Fruit fly (Drosophila melanogaster) whole organism, embryonic: ENCODE data around the gene CG15742.

ENCODE experiments used
- Aef1 ChIP-seq: fragments of 200-800 bp; sonication (Bioruptor generic); IDR thresholded peaks from 3 replicates; pipeline ENCODE4 v1.3.6; 2022; ENCODE audit warnings: missing biosample characterization, missing genetic modification characterization
- Asciz ChIP-seq: fragments of 200-800 bp; sonication (Bioruptor generic); optimal IDR thresholded peaks from 2 replicates; lab custom pipeline; 2017; ENCODE audit warnings: missing biosample characterization, mild to moderate bottlenecking, missing genetic modification characterization, missing genetic modification reagents
- Atf3 ChIP-seq: fragments of 200-800 bp; sonication (Bioruptor generic); optimal IDR thresholded peaks from 3 replicates; lab custom pipeline; 2016; ENCODE audit warnings: missing biosample characterization, missing genetic modification characterization
- CG12071 ChIP-seq: fragments of 200-800 bp; sonication (Bioruptor generic); optimal IDR thresholded peaks from 3 replicates; lab custom pipeline; 2018; ENCODE audit warnings: missing biosample characterization, mild to moderate bottlenecking, missing genetic modification characterization
- CG12942 ChIP-seq: fragments of 200-800 bp; sonication (Bioruptor generic); optimal IDR thresholded peaks from 3 replicates; lab custom pipeline; 2016; ENCODE audit warnings: missing biosample characterization, missing genetic modification characterization
- CG13775 ChIP-seq: fragments of 200-800 bp; sonication (Bioruptor generic); optimal IDR thresholded peaks from 3 replicates; lab custom pipeline; 2017; ENCODE audit warnings: missing biosample characterization, mild to moderate bottlenecking, missing genetic modification characterization
- CG15073 ChIP-seq: fragments of 200-800 bp; sonication (Bioruptor generic); optimal IDR thresholded peaks from 2 replicates; lab custom pipeline; 2016; ENCODE audit warnings: missing biosample characterization, missing genetic modification characterization
- CG1603 ChIP-seq: fragments of 200-800 bp; sonication (Bioruptor generic); optimal IDR thresholded peaks from 2 replicates; lab custom pipeline; 2019; ENCODE audit warnings: missing biosample characterization, mild to moderate bottlenecking, missing genetic modification characterization, moderate library complexity
- CG16813 ChIP-seq: fragments of 200-800 bp; sonication (Bioruptor generic); IDR thresholded peaks from 3 replicates; pipeline ENCODE4 v1.3.6; 2022; ENCODE audit warnings: missing biosample characterization, missing genetic modification characterization; ENCODE audit not compliant: partially characterized antibody
- CG17568 ChIP-seq: fragments of 200-800 bp; sonication (Bioruptor generic); optimal IDR thresholded peaks from 2 replicates; lab custom pipeline; 2018; ENCODE audit warnings: missing biosample characterization, mild to moderate bottlenecking, missing genetic modification characterization, moderate library complexity
- CG17829 ChIP-seq: fragments of 200-800 bp; optimal IDR thresholded peaks from 2 replicates; lab custom pipeline; 2019; ENCODE audit warnings: missing biosample characterization, mild to moderate bottlenecking, missing genetic modification characterization, moderate library complexity
- CG2120 ChIP-seq: fragments of 200-800 bp; sonication (Bioruptor generic); optimal IDR thresholded peaks from 3 replicates; lab custom pipeline; 2016; ENCODE audit warnings: missing biosample characterization, missing genetic modification characterization
- CG32532 ChIP-seq: fragments of 200-800 bp; sonication (Bioruptor generic); IDR thresholded peaks from 2 replicates; pipeline ENCODE4 v1.3.6; 2022; ENCODE audit warnings: missing biosample characterization, missing genetic modification characterization
- CG6272 ChIP-seq: fragments of 200-800 bp; sonication (Bioruptor generic); IDR thresholded peaks from 2 replicates; pipeline ENCODE4 v1.3.6; 2022; ENCODE audit warnings: missing biosample characterization, missing genetic modification characterization
- CG8089 ChIP-seq: fragments of 200-800 bp; sonication (Bioruptor generic); optimal IDR thresholded peaks from 3 replicates; lab custom pipeline; 2016; ENCODE audit warnings: missing biosample characterization, missing genetic modification characterization
- CG8290 ChIP-seq, 3 experiments: fragments of 200-800 bp; sonication (Bioruptor generic); optimal IDR thresholded peaks; 2 replicates each; lab custom pipeline; 2016 to 2019; ENCODE audit warnings: missing biosample characterization in 3 of 3, missing genetic modification characterization in 3 of 3, mild to moderate bottlenecking in 2 of 3, moderate library complexity in 1 of 3
- CG9609 ChIP-seq: fragments of 200-800 bp; sonication (Bioruptor generic); optimal IDR thresholded peaks from 3 replicates; lab custom pipeline; 2016; ENCODE audit warnings: missing biosample characterization, missing genetic modification characterization
- CkIIα-i1 ChIP-seq: fragments of 200-800 bp; sonication (Bioruptor generic); IDR thresholded peaks from 2 replicates; pipeline ENCODE4 v1.3.6; 2022; ENCODE audit warnings: missing biosample characterization, missing genetic modification characterization
- CoRest ChIP-seq: fragments of 200-800 bp; sonication (Bioruptor generic); optimal IDR thresholded peaks from 3 replicates; lab custom pipeline; 2018; ENCODE audit warnings: missing biosample characterization, mild to moderate bottlenecking, missing genetic modification characterization, moderate library complexity
- E2f1 ChIP-seq: fragments of 200-800 bp; sonication (Bioruptor generic); IDR thresholded peaks from 2 replicates; pipeline ENCODE4 v1.3.6; 2022; ENCODE audit warnings: missing biosample characterization, missing genetic modification characterization
- Eip74EF ChIP-seq, 2 experiments: fragments of 200-800 bp in 1 of 2; fragments of >200 bp in 1 of 2; sonication (Bioruptor generic) in 1 of 2; optimal IDR thresholded peaks; 2 replicates each; lab custom pipeline; 2017 to 2019; ENCODE audit warnings: missing biosample characterization in 2 of 2, missing genetic modification characterization in 2 of 2, mild to moderate bottlenecking in 1 of 2, moderate library complexity in 1 of 2
- Fer2 ChIP-seq: fragments of 200-800 bp; sonication (Bioruptor generic); optimal IDR thresholded peaks from 2 replicates; lab custom pipeline; 2018; ENCODE audit warnings: missing biosample characterization, mild to moderate bottlenecking, missing genetic modification characterization, moderate library complexity
- Gsc ChIP-seq: fragments of 200-800 bp; sonication (Bioruptor generic); IDR thresholded peaks from 2 replicates; pipeline ENCODE4 v1.3.6; 2022; ENCODE audit warnings: missing biosample characterization, missing genetic modification characterization
- HHEX ChIP-seq: fragments of 200-800 bp; sonication (Bioruptor generic); optimal IDR thresholded peaks from 3 replicates; lab custom pipeline; 2017; ENCODE audit warnings: missing biosample characterization, mild to moderate bottlenecking, missing genetic modification characterization, missing genetic modification reagents
- NC2α ChIP-seq: fragments of 200-800 bp; sonication (Bioruptor generic); optimal IDR thresholded peaks from 2 replicates; lab custom pipeline; 2016; ENCODE audit warnings: missing biosample characterization, missing genetic modification characterization
- Opbp ChIP-seq: fragments of 200-800 bp; sonication (Bioruptor generic); IDR thresholded peaks from 3 replicates; pipeline ENCODE4 v1.3.6; 2022; ENCODE audit warnings: missing biosample characterization, missing genetic modification characterization; ENCODE audit not compliant: partially characterized antibody
- Ravus ChIP-seq: fragments of 200-800 bp; sonication (Bioruptor generic); IDR thresholded peaks from 2 replicates; pipeline ENCODE4 v1.3.6; 2022; ENCODE audit warnings: missing biosample characterization, missing genetic modification characterization
- Rfx ChIP-seq: fragments of 200-800 bp; sonication (Bioruptor generic); IDR thresholded peaks from 2 replicates; pipeline ENCODE4 v1.3.6; 2022; ENCODE audit warnings: missing biosample characterization, missing genetic modification characterization
- Sin3A ChIP-seq: fragments of >200 bp; optimal IDR thresholded peaks from 2 replicates; lab custom pipeline; 2018
- Ssrp ChIP-seq: fragments of 200-800 bp; sonication (Bioruptor generic); optimal IDR thresholded peaks from 2 replicates; lab custom pipeline; 2018; ENCODE audit warnings: missing biosample characterization, mild to moderate bottlenecking, missing genetic modification characterization, moderate library complexity
- Xbp1 ChIP-seq: fragments of 200-800 bp; sonication (Bioruptor generic); optimal IDR thresholded peaks from 3 replicates; lab custom pipeline; 2016; ENCODE audit warnings: missing biosample characterization, mild to moderate bottlenecking, missing genetic modification characterization
- YL-1 ChIP-seq: fragments of 200-800 bp; sonication (Bioruptor generic); optimal IDR thresholded peaks from 3 replicates; lab custom pipeline; 2017; ENCODE audit warnings: missing biosample characterization, mild to moderate bottlenecking, missing genetic modification characterization
- ara ChIP-seq: fragments of 200-800 bp; sonication (Bioruptor generic); IDR thresholded peaks from 2 replicates; pipeline ENCODE4 v1.3.6; 2022; ENCODE audit warnings: missing biosample characterization, missing genetic modification characterization
- br ChIP-seq: fragments of >200 bp; optimal IDR thresholded peaks from 2 replicates; lab custom pipeline; 2017
- btn ChIP-seq: fragments of 200-800 bp; sonication (Bioruptor generic); optimal IDR thresholded peaks from 2 replicates; lab custom pipeline; 2016; ENCODE audit warnings: missing biosample characterization, missing genetic modification characterization
- cato ChIP-seq: fragments of 200-800 bp; sonication (Bioruptor generic); optimal IDR thresholded peaks from 2 replicates; lab custom pipeline; 2016; ENCODE audit warnings: missing biosample characterization, missing genetic modification characterization, borderline replicate concordance
- cg ChIP-seq: fragments of 200-800 bp; sonication (Bioruptor generic); optimal IDR thresholded peaks from 3 replicates; lab custom pipeline; 2019; ENCODE audit warnings: missing biosample characterization, mild to moderate bottlenecking, missing genetic modification characterization, moderate library complexity
- chinmo ChIP-seq: fragments of 200-800 bp; sonication (Bioruptor generic); IDR thresholded peaks from 4 replicates; pipeline ENCODE4 v1.3.6; 2022; ENCODE audit warnings: missing biosample characterization, missing genetic modification characterization; ENCODE audit not compliant: partially characterized antibody
- dmrt99B ChIP-seq: fragments of 200-800 bp; sonication (Bioruptor generic); optimal IDR thresholded peaks from 2 replicates; lab custom pipeline; 2018; ENCODE audit warnings: missing biosample characterization, mild to moderate bottlenecking, missing genetic modification characterization, moderate library complexity
- gce ChIP-seq: fragments of 200-800 bp; sonication (Bioruptor generic); IDR thresholded peaks from 3 replicates; pipeline ENCODE4 v1.3.6; 2022; ENCODE audit warnings: missing biosample characterization, missing genetic modification characterization
- hbn ChIP-seq: fragments of 200-800 bp; sonication (Bioruptor generic); IDR thresholded peaks from 2 replicates; pipeline ENCODE4 v1.3.6; 2022; ENCODE audit warnings: missing biosample characterization, missing genetic modification characterization; ENCODE audit not compliant: partially characterized antibody
- her ChIP-seq: fragments of 200-800 bp; sonication (Bioruptor generic); optimal IDR thresholded peaks from 2 replicates; lab custom pipeline; 2016; ENCODE audit warnings: missing biosample characterization, missing genetic modification characterization
- hth ChIP-seq: fragments of >200 bp; optimal IDR thresholded peaks from 2 replicates; lab custom pipeline; 2017; ENCODE audit warnings: inconsistent platforms
- nau ChIP-seq: fragments of 200-800 bp; sonication (Bioruptor generic); optimal IDR thresholded peaks from 3 replicates; lab custom pipeline; 2017; ENCODE audit warnings: missing biosample characterization, mild to moderate bottlenecking, missing genetic modification characterization, missing genetic modification reagents
- sens-2 ChIP-seq: fragments of 200-800 bp; sonication (Bioruptor generic); IDR thresholded peaks from 2 replicates; pipeline ENCODE4 v1.3.6; 2022; ENCODE audit warnings: missing biosample characterization, missing genetic modification characterization
- seq ChIP-seq: fragments of 200-800 bp; sonication (Bioruptor generic); IDR thresholded peaks from 2 replicates; pipeline ENCODE4 v1.3.6; 2022; ENCODE audit warnings: missing biosample characterization, missing genetic modification characterization
- sug ChIP-seq: fragments of 200-800 bp; optimal IDR thresholded peaks from 2 replicates; lab custom pipeline; 2019; ENCODE audit warnings: missing biosample characterization, mild to moderate bottlenecking, missing genetic modification characterization, moderate library complexity
- tgo ChIP-seq: fragments of 200-800 bp; sonication (Bioruptor generic); IDR thresholded peaks from 3 replicates; pipeline ENCODE4 v1.3.6; 2022; ENCODE audit warnings: missing biosample characterization, missing genetic modification characterization
- zf30C ChIP-seq: fragments of 200-800 bp; sonication (Bioruptor generic); optimal IDR thresholded peaks from 3 replicates; lab custom pipeline; 2018; ENCODE audit warnings: missing biosample characterization, mild to moderate bottlenecking, missing genetic modification characterization

The CG15742 gene

DNA sequence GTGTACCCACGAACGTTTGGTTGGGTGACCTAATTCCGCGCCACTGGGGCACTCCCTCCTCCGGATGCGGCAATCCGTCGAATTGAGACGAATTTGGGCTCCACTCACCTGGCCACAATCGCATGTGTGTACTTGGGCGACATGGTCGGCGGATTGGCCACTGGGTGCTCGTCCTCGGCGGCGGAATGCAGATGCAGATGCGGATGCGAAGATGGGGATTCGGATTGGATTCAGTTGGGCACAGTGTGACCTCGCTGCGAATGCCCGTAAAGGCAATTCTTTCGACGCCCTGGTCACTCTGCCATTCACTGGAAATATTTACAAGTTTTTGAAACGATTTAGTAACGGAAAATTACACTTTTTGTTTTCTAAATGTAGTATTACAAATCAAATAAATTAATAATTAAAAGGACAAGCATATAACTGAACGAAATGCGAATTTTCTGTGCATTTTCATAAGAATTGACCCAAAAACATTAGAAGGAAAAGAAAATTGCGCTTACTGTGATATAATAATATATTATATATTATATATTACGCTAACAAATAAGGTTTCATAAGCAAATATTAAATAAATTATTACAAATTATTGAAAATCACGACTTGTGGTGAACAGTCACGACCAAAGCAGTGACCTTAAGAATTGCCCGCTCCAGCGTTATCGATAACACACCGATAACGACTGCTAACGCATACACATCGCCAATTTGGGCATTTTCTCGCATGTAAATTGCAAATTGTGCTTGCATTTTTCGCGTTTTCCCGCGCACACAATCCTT, 38.3 kb upstream of the CG15742 start, which contains the start of gene CG1622 (continued):
- TF ChIP-seq Atf3 (GFP tag; lab: Kevin White, UChicago) (no peak), CG17829 (peak; percentile 9), Rfx (peak; percentile 81), Fer2 (tag; lab: Kevin White, UChicago) (no peak), zf30C (GFP tag; lab: Kevin White, UChicago) (no peak), cato (GFP tag; lab: Kevin White, UChicago) (no peak), sug (tag; lab: Kevin White, UChicago) (peak; percentile 51), CG9609 (GFP tag; lab: Kevin White, UChicago) (no peak), CG8089 (GFP tag; lab: Kevin White, UChicago) (no peak), CoRest (tag; lab: Kevin White, UChicago) (peak; percentile 66), tgo (GFP tag; lab: Robert Waterston, UW) (peak; percentile 33; the same call in 1 of the 3 replicates), cg (GFP tag; lab: Kevin White, UChicago) (no peak), NC2α (GFP tag; lab: Kevin White, UChicago) (no peak), Eip74EF (GFP tag; optimal IDR thresholded peaks at IDR 0.05; lab: Kevin White, UChicago) (no peak), CG15073 (no peak), Opbp (GFP tag; lab: Robert Waterston, UW) (0 out of 3 replicates have a peak, but pooled peaks have one; percentile 32), CG17568 (GFP tag; lab: Kevin White, UChicago) (no peak), btn (GFP tag; lab: Kevin White, UChicago) (no peak), CG12942 (GFP tag; lab: Kevin White, UChicago) (no peak), Sin3A (lab: Kevin White, UChicago) (no peak), CG32532 (GFP tag; lab: Robert Waterston, UW) (peak; percentile 65), dmrt99B (tag; lab: Kevin White, UChicago) (no peak), nau (GFP tag; lab: Kevin White, UChicago) (no peak), CG1603 (no peak), Gsc (GFP tag; lab: Robert Waterston, UW) (no peak), chinmo (GFP tag; lab: Robert Waterston, UW) (0 out of 4 replicates have a peak, but pooled peaks have one; percentile 31), CG12071 (GFP tag; lab: Kevin White, UChicago) (no peak), CkIIα-i1 (GFP tag; lab: Robert Waterston, UW) (no peak), gce (GFP tag; lab: Robert Waterston, UW) (no peak), YL-1 (GFP tag; lab: Kevin White, UChicago) (peak; percentile 16), CG6272 (GFP tag; lab: Robert Waterston, UW) (0 out of 2 replicates have a peak, but pooled peaks have one; percentile 21), Ssrp (tag; lab: Kevin White, UChicago) (peak; percentile 17), CG16813 (GFP tag; lab: Robert Waterston, UW) (peak; percentile 43; the same call in 1 of the 3 replicates), HHEX (GFP tag; lab: Kevin White, UChicago) (no peak), Asciz (GFP tag; lab: Kevin White, UChicago) (no peak), Ravus (no peak), E2f1 (GFP tag; lab: Robert Waterston, UW) (peak; percentile 38; the same call in 1 of the 2 replicates), hth (lab: Kevin White, UChicago) (no peak), br (lab: Kevin White, UChicago) (no peak), sens-2 (no peak), her (no peak), seq (no peak), hbn (GFP tag; lab: Robert Waterston, UW) (no peak), CG13775 (GFP tag; lab: Kevin White, UChicago) (peak; percentile 45), CG2120 (GFP tag; lab: Kevin White, UChicago) (peak; percentile 25), Aef1 (GFP tag; lab: Robert Waterston, UW) (no peak; the same call in 2 of the 3 replicates), CG8290 (GFP tag; optimal IDR thresholded peaks at IDR 0.05; lab: Kevin White, UChicago) (peak; percentile 1), CG8290 (tag; optimal IDR thresholded peaks at IDR 0.05; lab: Kevin White, UChicago) (no peak), Xbp1 (GFP tag; lab: Kevin White, UChicago) (peak; percentile 4), ara (GFP tag; lab: Robert Waterston, UW) (no peak)
